Worm (Caenorhabditis elegans) whole organism, mixed stage, embryonic: ENCODE data around the gene cyn-8.

Source experiments
- ceh-83 ChIP-seq: fragments of 200-800 bp; sonication (Bioruptor generic); optimal IDR thresholded peaks from 2 replicates; lab custom pipeline; 2018; ENCODE audit warnings: mild to moderate bottlenecking, missing genetic modification characterization, missing compliant biosample characterization
- ces-1 ChIP-seq: fragments of 150-350 bp; optimal IDR thresholded peaks from 2 replicates; lab custom pipeline; 2014; ENCODE audit warnings: missing biosample characterization, missing genetic modification reagents, missing genetic modification characterization
- cnd-1 ChIP-seq: fragments of 200-800 bp; sonication (Bioruptor generic); optimal IDR thresholded peaks from 2 replicates; lab custom pipeline; 2018; ENCODE audit warnings: mild to moderate bottlenecking, missing genetic modification characterization, missing compliant biosample characterization
- lin-32 ChIP-seq: fragments of 200-800 bp; sonication (Bioruptor generic); optimal IDR thresholded peaks from 2 replicates; lab custom pipeline; 2018; ENCODE audit warnings: mild to moderate bottlenecking, missing genetic modification characterization, missing compliant biosample characterization
- nhr-2 ChIP-seq: fragments of 150-350 bp; optimal IDR thresholded peaks from 2 replicates; lab custom pipeline; 2014; ENCODE audit warnings: missing biosample characterization, missing genetic modification characterization
- nhr-28 ChIP-seq: fragments of 150-350 bp; optimal IDR thresholded peaks from 2 replicates; lab custom pipeline; 2014; ENCODE audit warnings: missing biosample characterization, missing genetic modification characterization
- snpc-4 ChIP-seq: fragments of 150-350 bp; optimal IDR thresholded peaks from 2 replicates; lab custom pipeline; 2014; ENCODE audit warnings: missing biosample characterization, missing genetic modification characterization
- tbx-8 ChIP-seq: fragments of 200-800 bp; sonication (Bioruptor generic); optimal IDR thresholded peaks from 2 replicates; lab custom pipeline; 2018; ENCODE audit warnings: mild to moderate bottlenecking, missing genetic modification characterization, moderate library complexity, missing compliant biosample characterization
- ztf-11 ChIP-seq: fragments of 150-350 bp; optimal IDR thresholded peaks from 2 replicates; lab custom pipeline; 2014; ENCODE audit warnings: missing biosample characterization, missing genetic modification characterization

DNA sequence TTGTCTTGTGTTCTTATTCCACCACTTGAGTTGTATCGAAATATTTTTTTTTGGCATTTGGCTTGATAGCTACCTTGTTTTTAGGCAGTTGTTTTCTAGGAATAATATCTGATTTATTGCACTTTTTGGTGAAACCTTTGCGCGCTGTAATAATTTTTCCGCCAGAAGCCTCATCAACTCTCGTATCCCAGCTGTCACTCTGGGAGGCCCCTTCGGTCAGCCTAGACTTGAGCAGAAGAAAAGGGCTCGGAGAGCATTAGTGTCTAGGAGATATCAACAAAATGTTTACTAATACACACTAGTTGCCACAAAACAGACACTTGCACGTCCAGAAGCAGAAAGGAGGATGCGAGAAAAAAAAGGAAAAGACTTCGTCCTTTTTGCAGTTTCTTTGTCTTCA, 22.3 kb upstream of the cyn-8 start:
- no peak for TF ChIP-seq ceh-83 (GFP tag; lab: Kevin White, UChicago)
- no peak for TF ChIP-seq tbx-8 (GFP tag; lab: Kevin White, UChicago)
- TF ChIP-seq cnd-1 (tag; lab: Kevin White, UChicago), result no peak
- no peak for TF ChIP-seq ztf-11 (tag; lab: Kevin White, UChicago)
- TF ChIP-seq nhr-28 (tag; lab: Kevin White, UChicago), result no peak
- TF ChIP-seq nhr-2 (tag; lab: Kevin White, UChicago), result no peak
- TF ChIP-seq lin-32 (GFP tag; lab: Kevin White, UChicago), result no peak
- no peak for TF ChIP-seq snpc-4
- TF ChIP-seq ces-1 (GFP tag; lab: Kevin White, UChicago), result no peak
